Worm (Caenorhabditis elegans) whole organism, L3 larva: Measurements from ENCODE around the gene F59B2.15.

Experiments
- elt-1 ChIP-seq: fragments of 150-350 bp; optimal IDR thresholded peaks from 2 replicates; lab custom pipeline; 2014; ENCODE audit warnings: missing biosample characterization, missing genetic modification characterization
- fos-1 ChIP-seq: fragments of 150-350 bp; optimal IDR thresholded peaks from 2 replicates; lab custom pipeline; 2014; ENCODE audit warnings: missing biosample characterization, missing genetic modification characterization
- lin-15B ChIP-seq: fragments of 150-350 bp; optimal IDR thresholded peaks from 2 replicates; lab custom pipeline; 2014; ENCODE audit warnings: missing biosample characterization, missing genetic modification characterization
- lin-39 ChIP-seq: fragments of 150-350 bp; optimal IDR thresholded peaks from 2 replicates; lab custom pipeline; 2018; ENCODE audit warnings: missing biosample characterization, missing genetic modification reagents, missing genetic modification characterization
- mdl-1 ChIP-seq: fragments of 150-350 bp; optimal IDR thresholded peaks from 2 replicates; lab custom pipeline; 2014; ENCODE audit warnings: missing biosample characterization, missing genetic modification characterization
- nfya-1 ChIP-seq: sonication (generic microtip); optimal IDR thresholded peaks from 2 replicates; lab custom pipeline; 2017; ENCODE audit warnings: missing genetic modification characterization, mild to moderate bottlenecking, missing compliant biosample characterization, antibody characterized with exemption, moderate library complexity; ENCODE audit not compliant: insufficient read depth
- nhr-77 ChIP-seq: fragments of 150-350 bp; optimal IDR thresholded peaks from 2 replicates; lab custom pipeline; 2014; ENCODE audit warnings: missing biosample characterization, missing genetic modification characterization
- snpc-4 ChIP-seq: fragments of 150-350 bp; optimal IDR thresholded peaks from 2 replicates; lab custom pipeline; 2014; ENCODE audit warnings: missing biosample characterization, missing genetic modification characterization
- zag-1 ChIP-seq: fragments of 150-350 bp; optimal IDR thresholded peaks from 2 replicates; lab custom pipeline; 2014; ENCODE audit warnings: missing biosample characterization, missing genetic modification characterization

- TF ChIP-seq nfya-1 (tag; lab: Kevin White, UChicago) (peak; percentile 81), zag-1 (tag; lab: Kevin White, UChicago) (no peak), nhr-77 (no peak), snpc-4 (tag; lab: Kevin White, UChicago) (peak; percentile 60), lin-15B (tag; lab: Kevin White, UChicago) (peak; percentile 22), lin-39 (tag; lab: Kevin White, UChicago) (no peak), elt-1 (tag; lab: Kevin White, UChicago) (peak; percentile 3), fos-1 (tag; lab: Kevin White, UChicago) (peak; percentile 56), mdl-1 (tag; lab: Kevin White, UChicago) (no peak)
Measured at ce11 chrIII:9051119-9051597, 48.7 kb upstream of the F59B2.15 start.
